Fruit fly (Drosophila melanogaster) whole organism, adult: ENCODE data around the gene Ppi1.

Experiments used
- CG5204 ChIP-seq: fragments of 200-800 bp; sonication (Bioruptor generic); optimal IDR thresholded peaks from 2 replicates; lab custom pipeline; 2016; ENCODE audit warnings: missing biosample characterization, missing genetic modification characterization
- bab1 ChIP-seq: fragments of 200-800 bp; sonication (Bioruptor generic); optimal IDR thresholded peaks from 3 replicates; lab custom pipeline; 2019; ENCODE audit warnings: missing biosample characterization, mild to moderate bottlenecking, missing genetic modification characterization, moderate library complexity
- cnc ChIP-seq, 2 experiments: fragments of >200 bp; optimal IDR thresholded peaks; 2 replicates each; lab custom pipeline; 2017

DNA sequence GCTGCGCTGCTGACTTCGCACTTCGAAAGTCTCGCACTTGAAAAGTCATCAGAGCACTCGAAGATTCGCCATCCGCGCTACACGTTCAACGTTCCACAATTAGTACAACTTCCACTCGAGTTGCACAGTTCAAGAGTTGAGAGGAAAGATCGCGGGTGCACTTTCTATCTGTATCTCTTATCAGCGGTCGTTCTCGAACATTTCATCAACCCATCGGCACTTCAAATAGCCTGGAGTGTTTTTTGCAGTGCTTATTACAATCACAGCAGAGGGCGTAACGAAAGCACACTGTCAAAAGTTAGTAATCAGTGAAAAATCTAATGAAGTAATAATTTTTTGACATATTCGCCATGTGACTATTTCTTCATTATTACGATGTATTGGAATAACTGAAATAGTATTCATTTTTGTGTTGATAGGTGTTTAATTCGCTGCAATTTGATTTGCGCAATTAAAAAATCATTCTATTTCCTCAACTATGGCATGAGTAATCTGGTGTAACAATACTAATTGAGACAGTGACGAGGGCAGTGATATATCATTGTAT, 27.5 kb downstream of the Ppi1 start:
- TF ChIP-seq bab1 (GFP tag; lab: Kevin White, UChicago) = peak; percentile 50
- peak; percentile 36 for TF ChIP-seq CG5204 (GFP tag; lab: Kevin White, UChicago)
- TF ChIP-seq cnc (optimal IDR thresholded peaks at IDR 0.05; lab: Kevin White, UChicago) = no peak
